Worm (Caenorhabditis elegans) whole organism, L2 larva: ENCODE data around the gene msp-77.

Experiments
- C34F6.9 ChIP-seq: fragments of 150-350 bp; optimal IDR thresholded peaks from 2 replicates; lab custom pipeline; 2014; ENCODE audit warnings: missing biosample characterization, missing genetic modification characterization
- F13H6.1 ChIP-seq: sonication (generic microtip); optimal IDR thresholded peaks from 2 replicates; lab custom pipeline; 2016; ENCODE audit warnings: missing genetic modification characterization, missing compliant biosample characterization
- R02D3.7 ChIP-seq: fragments of 150-350 bp; optimal IDR thresholded peaks from 2 replicates; lab custom pipeline; 2014; ENCODE audit warnings: missing biosample characterization, missing genetic modification characterization
- Y55F3AM.14 ChIP-seq: fragments of 200-800 bp; sonication (Bioruptor generic); optimal IDR thresholded peaks from 2 replicates; lab custom pipeline; 2018; ENCODE audit warnings: mild to moderate bottlenecking, missing genetic modification characterization, missing compliant biosample characterization
- ZK546.5 ChIP-seq: sonication (generic microtip); optimal IDR thresholded peaks from 2 replicates; lab custom pipeline; 2017; ENCODE audit warnings: missing biosample characterization, missing genetic modification characterization
- alr-1 ChIP-seq: fragments of 150-350 bp; optimal IDR thresholded peaks from 2 replicates; lab custom pipeline; 2014; ENCODE audit warnings: missing biosample characterization, missing genetic modification characterization
- aly-2 ChIP-seq: fragments of 150-350 bp; optimal IDR thresholded peaks from 2 replicates; lab custom pipeline; 2014; ENCODE audit warnings: missing biosample characterization, missing genetic modification characterization
- ama-1 ChIP-seq: fragments of 150-350 bp; optimal IDR thresholded peaks from 2 replicates; lab custom pipeline; 2018; ENCODE audit warnings: inconsistent platforms
- blmp-1 ChIP-seq: sonication (generic microtip); optimal IDR thresholded peaks from 2 replicates; lab custom pipeline; 2017; ENCODE audit warnings: missing genetic modification characterization, mild to moderate bottlenecking, missing compliant biosample characterization, antibody characterized with exemption, moderate library complexity; ENCODE audit not compliant: insufficient read depth
- ceh-16 ChIP-seq: fragments of 150-350 bp; optimal IDR thresholded peaks from 2 replicates; lab custom pipeline; 2014; ENCODE audit warnings: missing biosample characterization, missing genetic modification characterization
- ceh-82 ChIP-seq: fragments of 150-350 bp; optimal IDR thresholded peaks from 2 replicates; lab custom pipeline; 2014; ENCODE audit warnings: missing biosample characterization, missing genetic modification characterization
- crh-2 ChIP-seq: sonication (generic microtip); optimal IDR thresholded peaks from 2 replicates; lab custom pipeline; 2017; ENCODE audit warnings: missing biosample characterization, missing genetic modification characterization
- dmd-4 ChIP-seq: sonication (generic microtip); optimal IDR thresholded peaks from 2 replicates; lab custom pipeline; 2017; ENCODE audit warnings: missing biosample characterization, missing genetic modification characterization
- egl-27 ChIP-seq: sonication (generic microtip); optimal IDR thresholded peaks from 3 replicates; lab custom pipeline; 2017; ENCODE audit warnings: missing biosample characterization, missing genetic modification reagents, missing genetic modification characterization
- elt-1 ChIP-seq: fragments of 150-350 bp; optimal IDR thresholded peaks from 2 replicates; lab custom pipeline; 2014; ENCODE audit warnings: missing biosample characterization, missing genetic modification characterization
- elt-3 ChIP-seq: sonication (generic microtip); optimal IDR thresholded peaks from 2 replicates; lab custom pipeline; 2017; ENCODE audit warnings: missing biosample characterization, missing genetic modification characterization
- fos-1 ChIP-seq: fragments of 150-350 bp; optimal IDR thresholded peaks from 2 replicates; lab custom pipeline; 2014; ENCODE audit warnings: missing biosample characterization, missing genetic modification characterization
- gmeb-1 ChIP-seq: fragments of 150-350 bp; optimal IDR thresholded peaks from 2 replicates; lab custom pipeline; 2014; ENCODE audit warnings: missing biosample characterization, missing genetic modification characterization
- lin-11 ChIP-seq: fragments of 150-350 bp; sonication (generic microtip); optimal IDR thresholded peaks from 2 replicates; lab custom pipeline; 2014; ENCODE audit warnings: missing biosample characterization, missing genetic modification characterization, inconsistent platforms, mixed read lengths
- lin-13 ChIP-seq: fragments of 150-350 bp; optimal IDR thresholded peaks from 2 replicates; lab custom pipeline; 2014; ENCODE audit warnings: missing biosample characterization, missing genetic modification reagents, missing genetic modification characterization
- lin-39 ChIP-seq: fragments of 150-350 bp; optimal IDR thresholded peaks from 2 replicates; lab custom pipeline; 2014; ENCODE audit warnings: missing biosample characterization, missing genetic modification reagents, missing genetic modification characterization
- lsy-2 ChIP-seq, 2 experiments: fragments of 150-350 bp in 1 of 2; sonication (generic microtip) in 1 of 2; optimal IDR thresholded peaks; 2 replicates each; lab custom pipeline; 2014 to 2017; ENCODE audit warnings: missing biosample characterization in 2 of 2, missing genetic modification characterization in 2 of 2
- mab-5 ChIP-seq: fragments of 150-350 bp; optimal IDR thresholded peaks from 2 replicates; lab custom pipeline; 2014; ENCODE audit warnings: missing biosample characterization, missing genetic modification characterization
- mbf-1 ChIP-seq: sonication (generic microtip); optimal IDR thresholded peaks from 2 replicates; lab custom pipeline; 2017; ENCODE audit warnings: missing biosample characterization, missing genetic modification characterization
- mdl-1 ChIP-seq, 2 experiments: fragments of 150-350 bp in 1 of 2; sonication (generic microtip) in 1 of 2; optimal IDR thresholded peaks; 2 replicates each; lab custom pipeline; 2017; ENCODE audit warnings: missing biosample characterization in 2 of 2, missing genetic modification characterization in 2 of 2
- nhr-10 ChIP-seq: sonication (generic microtip); optimal IDR thresholded peaks from 2 replicates; lab custom pipeline; 2017; ENCODE audit warnings: missing biosample characterization, missing genetic modification characterization
- nhr-11 ChIP-seq: fragments of 150-350 bp; optimal IDR thresholded peaks from 2 replicates; lab custom pipeline; 2014; ENCODE audit warnings: missing biosample characterization, missing genetic modification characterization
- nhr-12 ChIP-seq: fragments of 150-350 bp; optimal IDR thresholded peaks from 2 replicates; lab custom pipeline; 2014; ENCODE audit warnings: missing biosample characterization, missing genetic modification characterization
- nhr-129 ChIP-seq: fragments of 150-350 bp; optimal IDR thresholded peaks from 2 replicates; lab custom pipeline; 2014; ENCODE audit warnings: missing biosample characterization, missing genetic modification characterization
- nhr-21 ChIP-seq: fragments of 150-350 bp; optimal IDR thresholded peaks from 2 replicates; lab custom pipeline; 2014; ENCODE audit warnings: missing biosample characterization, missing genetic modification characterization
- nhr-23 ChIP-seq: fragments of 150-350 bp; optimal IDR thresholded peaks from 2 replicates; lab custom pipeline; 2014; ENCODE audit warnings: missing biosample characterization, missing genetic modification reagents, missing genetic modification characterization
- nhr-237 ChIP-seq: fragments of 150-350 bp; optimal IDR thresholded peaks from 2 replicates; lab custom pipeline; 2014; ENCODE audit warnings: missing biosample characterization, missing genetic modification characterization
- nhr-25 ChIP-seq: fragments of 150-350 bp; sonication (generic microtip); optimal IDR thresholded peaks from 3 replicates; lab custom pipeline; 2014; ENCODE audit warnings: missing biosample characterization, missing genetic modification characterization
- nhr-6 ChIP-seq: fragments of 150-350 bp; optimal IDR thresholded peaks from 2 replicates; lab custom pipeline; 2014; ENCODE audit warnings: missing biosample characterization, missing genetic modification characterization
- nhr-77 ChIP-seq: fragments of 150-350 bp; optimal IDR thresholded peaks from 2 replicates; lab custom pipeline; 2014; ENCODE audit warnings: missing biosample characterization, missing genetic modification characterization
- peb-1 ChIP-seq: fragments of 150-350 bp; optimal IDR thresholded peaks from 2 replicates; lab custom pipeline; 2014; ENCODE audit warnings: missing biosample characterization, missing genetic modification characterization
- sem-4 ChIP-seq: fragments of 150-350 bp; optimal IDR thresholded peaks from 2 replicates; lab custom pipeline; 2014; ENCODE audit warnings: missing biosample characterization, missing genetic modification reagents, missing genetic modification characterization
- skn-1 ChIP-seq: sonication (generic microtip); optimal IDR thresholded peaks from 2 replicates; lab custom pipeline; 2017; ENCODE audit warnings: missing biosample characterization, missing genetic modification characterization
- sma-3 ChIP-seq: sonication (generic microtip); optimal IDR thresholded peaks from 2 replicates; lab custom pipeline; 2016; ENCODE audit warnings: missing genetic modification reagents, missing genetic modification characterization, missing compliant biosample characterization
- sma-9 ChIP-seq, 2 experiments: fragments of 150-350 bp in 1 of 2; sonication (generic microtip) in 1 of 2; optimal IDR thresholded peaks; 2 replicates each; lab custom pipeline; 2014 to 2016; ENCODE audit warnings: missing genetic modification characterization in 2 of 2, mild to moderate bottlenecking in 1 of 2, missing biosample characterization in 1 of 2, missing compliant biosample characterization in 1 of 2, missing genetic modification reagents in 1 of 2, moderate library complexity in 1 of 2
- snpc-4 ChIP-seq: fragments of 150-350 bp; optimal IDR thresholded peaks from 2 replicates; lab custom pipeline; 2014; ENCODE audit warnings: missing biosample characterization, missing genetic modification characterization
- unc-39 ChIP-seq: fragments of 150-350 bp; optimal IDR thresholded peaks from 2 replicates; lab custom pipeline; 2014; ENCODE audit warnings: missing biosample characterization, missing genetic modification characterization
- unc-55 ChIP-seq: fragments of 150-350 bp; sonication (generic microtip); optimal IDR thresholded peaks from 3 replicates; lab custom pipeline; 2014; ENCODE audit warnings: missing biosample characterization, missing genetic modification reagents, missing genetic modification characterization
- unc-62 ChIP-seq: fragments of 150-350 bp; optimal IDR thresholded peaks from 2 replicates; lab custom pipeline; 2014; ENCODE audit warnings: missing biosample characterization, missing genetic modification reagents, missing genetic modification characterization
- zag-1 ChIP-seq: fragments of 150-350 bp; optimal IDR thresholded peaks from 2 replicates; lab custom pipeline; 2014; ENCODE audit warnings: missing biosample characterization, missing genetic modification characterization
- ztf-1 ChIP-seq: fragments of 200-800 bp; sonication (Bioruptor generic); conservative IDR thresholded peaks from 2 replicates; pipeline ENCODE4 v1.3.6; 2022; ENCODE audit warnings: missing genetic modification characterization, missing compliant biosample characterization
- ztf-11 ChIP-seq: sonication (generic microtip); optimal IDR thresholded peaks from 2 replicates; lab custom pipeline; 2017; ENCODE audit warnings: missing biosample characterization, missing genetic modification characterization
- ztf-4 ChIP-seq: fragments of 150-350 bp; optimal IDR thresholded peaks from 2 replicates; lab custom pipeline; 2014; ENCODE audit warnings: missing biosample characterization, missing genetic modification characterization

Gene msp-77

DNA sequence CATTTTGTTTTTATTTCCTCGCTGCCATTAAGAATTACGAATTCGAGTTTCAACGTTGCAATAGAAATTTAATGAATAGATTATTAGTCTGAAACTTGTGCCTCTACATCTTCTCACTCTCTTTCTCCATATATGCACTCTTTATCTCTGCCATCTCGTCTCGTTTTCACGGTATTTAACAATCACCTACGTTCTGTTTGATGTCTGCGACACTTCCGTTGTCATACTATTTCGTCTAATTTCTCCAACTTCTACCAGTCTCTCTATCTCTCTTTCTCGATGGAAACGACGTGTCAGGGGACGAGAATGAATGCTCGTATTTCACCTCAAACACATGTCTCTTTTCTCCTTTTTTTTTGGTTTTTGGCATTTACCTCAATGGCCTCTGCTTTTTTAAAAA is 20.6 kb upstream of the msp-77 start:
- TF ChIP-seq lin-39 (no peak), nhr-129 (tag; lab: Kevin White, UChicago) (peak; percentile 78), elt-3 (tag; lab: Kevin White, UChicago) (no peak), sem-4 (tag; lab: Kevin White, UChicago) (no peak), ceh-16 (tag; lab: Kevin White, UChicago) (peak; percentile 61), nhr-11 (tag; lab: Kevin White, UChicago) (no peak), unc-39 (tag; lab: Kevin White, UChicago) (no peak), ZK546.5 (tag; lab: Kevin White, UChicago) (no peak), nhr-237 (tag; lab: Kevin White, UChicago) (no peak), skn-1 (tag; lab: Kevin White, UChicago) (no peak), unc-62 (GFP tag; lab: Kevin White, UChicago) (no peak), nhr-25 (tag; lab: Kevin White, UChicago) (peak; percentile 25), dmd-4 (no peak), F13H6.1 (tag; lab: Kevin White, UChicago) (peak; percentile 73), sma-9 (GFP tag; optimal IDR thresholded peaks at IDR 0.05; lab: Kevin White, UChicago) (peak; percentile 68), sma-9 (tag; optimal IDR thresholded peaks at IDR 0.05; lab: Kevin White, UChicago) (no peak), crh-2 (tag; lab: Kevin White, UChicago) (peak; percentile 90), fos-1 (tag; lab: Kevin White, UChicago) (peak; percentile 64), ceh-82 (tag; lab: Kevin White, UChicago) (no peak), C34F6.9 (peak; percentile 61), nhr-23 (tag; lab: Kevin White, UChicago) (no peak), alr-1 (no peak), blmp-1 (tag; lab: Kevin White, UChicago) (peak; percentile 14), nhr-10 (tag; lab: Kevin White, UChicago) (no peak), sma-3 (GFP tag; lab: Kevin White, UChicago) (peak; percentile 10), nhr-77 (no peak), zag-1 (tag; lab: Kevin White, UChicago) (no peak), lsy-2 (tag; optimal IDR thresholded peaks at IDR 0.05; lab: Kevin White, UChicago) (peak in 1 of 2 experiments; percentile 56), unc-55 (GFP tag; lab: Kevin White, UChicago) (peak; percentile 69), ztf-11 (tag; lab: Kevin White, UChicago) (no peak), egl-27 (tag; lab: Kevin White, UChicago) (peak; percentile 53), R02D3.7 (tag; lab: Kevin White, UChicago) (no peak), gmeb-1 (tag; lab: Kevin White, UChicago) (peak; percentile 11), snpc-4 (tag; lab: Kevin White, UChicago) (no peak), nhr-21 (tag; lab: Kevin White, UChicago) (peak; percentile 39), nhr-12 (tag; lab: Kevin White, UChicago) (no peak), nhr-6 (tag; lab: Kevin White, UChicago) (peak; percentile 54), mab-5 (tag; lab: Kevin White, UChicago) (no peak), lin-13 (GFP tag; lab: Kevin White, UChicago) (peak; percentile 28), elt-1 (tag; lab: Kevin White, UChicago) (no peak), mdl-1 (tag; optimal IDR thresholded peaks at IDR 0.05; lab: Kevin White, UChicago) (peak in 1 of 2 experiments; percentile 23), ztf-1 (GFP tag; lab: Robert Waterston, UW) (no peak), aly-2 (tag; lab: Kevin White, UChicago) (no peak), peb-1 (tag; lab: Kevin White, UChicago) (no peak), mbf-1 (tag; lab: Kevin White, UChicago) (no peak), Y55F3AM.14 (GFP tag; lab: Kevin White, UChicago) (no peak), ama-1 (lab: Kevin White, UChicago) (peak; percentile 36), ztf-4 (tag; lab: Kevin White, UChicago) (no peak), lin-11 (tag; lab: Kevin White, UChicago) (no peak)
